Fruit fly (Drosophila melanogaster): Measurements from ENCODE around the gene Taf9.

Gene Taf9

DNA sequence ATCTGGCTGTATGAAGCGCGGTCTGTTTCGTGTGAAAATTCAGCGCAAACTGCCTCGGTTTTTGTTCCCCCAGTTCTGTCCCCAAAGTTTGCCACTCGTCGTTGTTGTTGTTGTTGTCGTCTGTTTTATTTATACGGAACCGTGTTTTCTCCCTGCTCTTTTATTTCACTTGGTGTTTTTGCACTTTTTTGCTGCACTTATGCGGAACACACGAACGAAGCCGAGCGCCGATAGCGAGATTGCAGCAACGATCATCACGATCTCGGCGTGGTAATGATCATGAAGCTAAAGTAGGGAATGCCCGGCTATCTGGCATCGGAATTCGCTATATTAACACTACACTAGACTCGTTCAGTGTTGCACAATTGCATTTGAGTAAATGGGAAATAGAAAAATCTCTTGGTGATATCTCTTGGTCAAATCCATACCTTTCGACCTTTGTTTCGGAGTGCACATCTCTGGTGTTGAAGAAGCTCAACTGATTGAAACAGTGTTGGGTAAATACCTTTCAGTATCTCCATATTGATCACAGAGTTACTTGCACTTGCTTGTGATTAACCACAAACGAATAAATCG is 33.1 kb downstream of the Taf9 start:
- TF ChIP-seq h (optimal IDR thresholded peaks at IDR 0.05): no peak
- no peak for TF ChIP-seq CG11696 (GFP tag; IDR thresholded peaks at IDR 0.05)
- TF ChIP-seq bsh (GFP tag; optimal IDR thresholded peaks at IDR 0.05): peak in 1 of 2 experiments; percentile 24
- TF ChIP-seq trem (tag; optimal IDR thresholded peaks at IDR 0.05): no peak
- no peak for TF ChIP-seq peb (GFP tag; IDR thresholded peaks at IDR 0.05)
- TF ChIP-seq CG11093 (GFP tag; IDR thresholded peaks at IDR 0.05): no peak
- 0 out of 2 replicates have a peak, but pooled peaks have one; percentile 16 for TF ChIP-seq CG4360 (GFP tag; IDR thresholded peaks at IDR 0.05)
- TF ChIP-seq stwl (tag; optimal IDR thresholded peaks at IDR 0.05): peak; percentile 48
- no peak for TF ChIP-seq amos (GFP tag; IDR thresholded peaks at IDR 0.05; ENCODE audit: partially characterized antibody)
- peak; percentile 42 for TF ChIP-seq nom (GFP tag; optimal IDR thresholded peaks at IDR 0.05)

DNA sequence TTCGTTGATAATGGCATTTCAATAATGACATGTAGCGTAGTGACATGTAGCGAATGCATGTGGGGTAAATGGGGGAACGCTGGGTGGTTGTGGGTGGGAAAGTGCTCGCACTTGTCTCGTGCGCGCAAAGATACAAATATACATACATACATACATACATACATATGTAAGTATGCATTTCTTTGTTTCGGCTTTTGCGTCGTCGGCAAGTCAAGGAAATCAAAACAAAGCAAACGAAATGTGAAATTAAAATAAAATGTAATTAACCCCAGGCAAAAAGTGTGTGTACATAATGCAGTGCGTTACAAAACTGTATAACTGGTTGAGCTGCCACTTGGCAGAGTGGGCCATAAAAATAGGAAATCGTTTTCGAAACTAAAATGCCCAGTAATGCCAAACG is 33.7 kb downstream of the Taf9 start:
- TF ChIP-seq bcd (GFP tag; optimal IDR thresholded peaks at IDR 0.05): no peak
- TF ChIP-seq CG11695 (GFP tag; IDR thresholded peaks at IDR 0.05): 0 out of 3 replicates have a peak, but pooled peaks have one; percentile 15
- no peak for TF ChIP-seq ems (GFP tag; optimal IDR thresholded peaks at IDR 0.05)
- peak; percentile 52 for TF ChIP-seq sens (GFP tag)

DNA sequence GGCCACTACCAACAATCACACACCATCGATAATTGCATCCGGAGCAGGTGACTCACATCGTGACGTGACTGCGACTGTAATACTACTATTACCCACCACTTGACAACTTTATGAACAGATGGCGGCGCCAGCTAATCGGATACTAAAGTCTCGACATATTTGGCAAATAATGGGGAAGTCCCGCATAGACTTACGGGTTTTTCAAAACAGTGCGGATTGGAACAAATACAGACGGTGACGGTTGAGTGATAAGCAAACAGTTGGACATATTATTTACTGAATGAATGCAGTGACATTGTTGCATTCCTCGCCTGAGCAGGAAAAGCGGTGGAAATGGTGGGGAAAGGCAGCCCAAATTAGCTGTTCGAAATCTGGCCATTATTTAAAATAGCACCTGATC is 34.6 kb downstream of the Taf9 start:
- TF ChIP-seq Dp (GFP tag; optimal IDR thresholded peaks at IDR 0.05) (no peak), ems (GFP tag; optimal IDR thresholded peaks at IDR 0.05) (no peak), Side (GFP tag; optimal IDR thresholded peaks at IDR 0.05) (no peak), Taf1 (GFP tag; IDR thresholded peaks at IDR 0.05) (no peak), HLH3B (GFP tag; IDR thresholded peaks at IDR 0.05) (no peak), Ssrp (tag; optimal IDR thresholded peaks at IDR 0.05) (no peak), twi (tag; optimal IDR thresholded peaks at IDR 0.05) (no peak), CG31388 (GFP tag; optimal IDR thresholded peaks at IDR 0.05) (no peak), CG4617 (GFP tag; optimal IDR thresholded peaks at IDR 0.05; ENCODE audit: borderline replicate concordance) (no peak), CG3407 (GFP tag; optimal IDR thresholded peaks at IDR 0.05) (no peak), CG34422 (GFP tag; IDR thresholded peaks at IDR 0.05) (no peak), gem (tag; optimal IDR thresholded peaks at IDR 0.05) (no peak)

DNA sequence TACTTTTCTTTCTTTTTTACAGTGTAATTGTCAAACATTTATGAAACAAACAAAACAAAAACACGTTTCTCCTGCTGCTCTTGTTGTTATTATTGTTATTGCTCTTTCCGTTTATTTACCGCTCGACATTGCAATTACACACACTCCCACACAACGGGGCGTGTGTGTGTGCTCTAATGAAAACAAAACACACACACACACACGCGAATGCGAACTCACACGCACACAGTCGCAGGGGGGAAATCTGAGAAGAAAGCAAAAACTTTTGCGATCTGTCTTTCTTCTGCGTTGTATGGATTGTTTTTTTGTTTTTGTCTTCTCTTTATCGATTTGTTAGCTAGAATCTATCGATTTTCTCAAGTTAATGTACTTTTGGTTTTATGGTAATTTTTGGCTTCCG is 36.0 kb downstream of the Taf9 start:
- TF ChIP-seq chinmo (GFP tag; IDR thresholded peaks at IDR 0.05; ENCODE audit: partially characterized antibody): 0 out of 4 replicates have a peak, but pooled peaks have one; percentile 53
- TF ChIP-seq cg (GFP tag; optimal IDR thresholded peaks at IDR 0.05): peak; percentile 36
- peak in 1 of 2 experiments; percentile 13 for TF ChIP-seq eve (GFP tag; optimal IDR thresholded peaks at IDR 0.05)
- TF ChIP-seq CG11504 (tag; optimal IDR thresholded peaks at IDR 0.05): no peak

DNA sequence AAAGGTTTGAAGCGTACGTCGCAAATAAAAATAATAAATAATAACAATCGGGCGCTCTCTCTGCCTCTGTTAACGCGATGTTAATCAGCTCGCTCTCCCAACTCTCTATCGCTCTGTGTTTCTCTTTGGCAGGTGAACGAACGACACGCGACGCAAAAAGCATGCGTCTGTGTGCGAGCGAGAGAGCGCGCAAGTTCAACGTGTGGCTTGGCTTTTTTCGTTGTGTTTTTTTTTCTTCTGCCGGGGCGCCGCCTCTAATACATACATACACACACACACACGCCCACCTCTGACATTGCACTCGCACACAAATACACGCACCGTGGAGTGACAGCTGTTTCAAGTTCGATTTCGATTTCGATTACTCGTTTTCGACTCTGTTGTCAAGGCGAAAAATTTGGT is 36.7 kb downstream of the Taf9 start:
- TF ChIP-seq CG32767 (GFP tag; IDR thresholded peaks at IDR 0.05) (peak; percentile 45; the same call in 1 of the 2 replicates), kni (GFP tag; optimal IDR thresholded peaks at IDR 0.05) (peak; percentile 2), corto (GFP tag; optimal IDR thresholded peaks at IDR 0.05) (peak; percentile 59), bbx (GFP tag; IDR thresholded peaks at IDR 0.05; ENCODE audit: partially characterized antibody) (peak; percentile 32; the same call in 1 of the 2 replicates), Trl (optimal IDR thresholded peaks at IDR 0.05) (peak; percentile 86 to 91), Trl (GFP tag; optimal IDR thresholded peaks at IDR 0.05) (no peak), lbe (GFP tag; optimal IDR thresholded peaks at IDR 0.05) (peak; percentile 33), Drgx (GFP tag; IDR thresholded peaks at IDR 0.05) (peak; percentile 65), Ada2b (GFP tag; IDR thresholded peaks at IDR 0.05) (no peak), YL-1 (GFP tag; optimal IDR thresholded peaks at IDR 0.05) (peak; percentile 2), CG17186 (GFP tag; optimal IDR thresholded peaks at IDR 0.05) (peak; percentile 56), grau (tag; optimal IDR thresholded peaks at IDR 0.05) (no peak), CG2712 (tag; optimal IDR thresholded peaks at IDR 0.05) (no peak), tna (GFP tag; IDR thresholded peaks at IDR 0.05; ENCODE audit: partially characterized antibody) (no peak), CG3163 (GFP tag; optimal IDR thresholded peaks at IDR 0.05) (peak; percentile 74), CG31441 (GFP tag; IDR thresholded peaks at IDR 0.05) (no peak), crp (GFP tag; optimal IDR thresholded peaks at IDR 0.05) (peak in 1 of 2 experiments; percentile 66)

Measured in whole organism, embryonic.